Fruit fly (Drosophila melanogaster): ENCODE results near the gene LysP.

The LysP gene

dm6 chr3L:1204674-1205547 lies 13.6 kb downstream of the LysP start, which contains the start of gene CG9119 (continued):
- TF ChIP-seq nerfin-2 (GFP tag; IDR thresholded peaks at IDR 0.05; ENCODE audit: partially characterized antibody) (no peak), lola (GFP tag; optimal IDR thresholded peaks at IDR 0.05) (peak in 1 of 3 experiments; percentile 44), Jarid2 (GFP tag; optimal IDR thresholded peaks at IDR 0.05) (no peak), CG2120 (GFP tag; optimal IDR thresholded peaks at IDR 0.05) (peak; percentile 87), CG14860 (GFP tag; IDR thresholded peaks at IDR 0.05; ENCODE audit: partially characterized antibody) (no peak), chinmo (GFP tag; IDR thresholded peaks at IDR 0.05; ENCODE audit: partially characterized antibody) (0 out of 4 replicates have a peak, but pooled peaks have one; percentile 33), CG30403 (GFP tag; optimal IDR thresholded peaks at IDR 0.05) (peak; percentile 64), CrebB (tag; optimal IDR thresholded peaks at IDR 0.05) (no peak), Dref (GFP tag; IDR thresholded peaks at IDR 0.05) (no peak), wor (GFP tag; IDR thresholded peaks at IDR 0.05) (peak; percentile 44; the same call in 1 of the 2 replicates), hbn (GFP tag; IDR thresholded peaks at IDR 0.05; ENCODE audit: partially characterized antibody) (no peak), phol (tag; optimal IDR thresholded peaks at IDR 0.05) (peak; percentile 60), lmd (GFP tag; IDR thresholded peaks at IDR 0.05) (peak; percentile 70), Hmx (GFP tag; optimal IDR thresholded peaks at IDR 0.05) (peak; percentile 15), p53 (GFP tag; optimal IDR thresholded peaks at IDR 0.05) (peak; percentile 11), ham (GFP tag; IDR thresholded peaks at IDR 0.05) (no peak; the same call in 1 of the 2 replicates), CG5180 (GFP tag; optimal IDR thresholded peaks at IDR 0.05) (peak; percentile 41), ERR (GFP tag; optimal IDR thresholded peaks at IDR 0.05) (peak; percentile 82), CG7786 (GFP tag; optimal IDR thresholded peaks at IDR 0.05) (peak; percentile 76), CG8765 (GFP tag; IDR thresholded peaks at IDR 0.05) (no peak), Atf-2 (GFP tag; optimal IDR thresholded peaks at IDR 0.05) (peak; percentile 54), CG8359 (GFP tag; optimal IDR thresholded peaks at IDR 0.05; ENCODE audit: borderline replicate concordance) (peak; percentile 17), CG2129 (GFP tag; IDR thresholded peaks at IDR 0.05; ENCODE audit: partially characterized antibody) (no peak), CG12391 (tag; optimal IDR thresholded peaks at IDR 0.05) (peak; percentile 64), dpn (GFP tag; optimal IDR thresholded peaks at IDR 0.05) (peak; percentile 61 to 67), CG15269 (tag; optimal IDR thresholded peaks at IDR 0.05) (peak; percentile 75), nmo (GFP tag; optimal IDR thresholded peaks at IDR 0.05) (peak; percentile 66), CG32772 (GFP tag; IDR thresholded peaks at IDR 0.05) (no peak; the same call in 1 of the 2 replicates), chn (GFP tag; optimal IDR thresholded peaks at IDR 0.05) (no peak), CG1647 (GFP tag; optimal IDR thresholded peaks at IDR 0.05) (no peak), croc (GFP tag; conservative IDR thresholded peaks at IDR 0.05) (no peak; the same call in 2 of the 3 replicates), Dp (GFP tag; optimal IDR thresholded peaks at IDR 0.05) (no peak), tna (GFP tag; IDR thresholded peaks at IDR 0.05; ENCODE audit: partially characterized antibody) (no peak), grn (GFP tag; optimal IDR thresholded peaks at IDR 0.05) (peak; percentile 58), eve (GFP tag; optimal IDR thresholded peaks at IDR 0.05) (no peak), CG6689 (GFP tag; IDR thresholded peaks at IDR 0.05) (peak; percentile 53), CG7271 (tag; optimal IDR thresholded peaks at IDR 0.05) (no peak), HLH4C (GFP tag; IDR thresholded peaks at IDR 0.05; ENCODE audit: partially characterized antibody) (no peak), danr (GFP tag; IDR thresholded peaks at IDR 0.05) (0 out of 2 replicates have a peak, but pooled peaks have one; percentile 43), Opbp (GFP tag; IDR thresholded peaks at IDR 0.05; ENCODE audit: partially characterized antibody) (no peak), CG3726 (GFP tag; IDR thresholded peaks at IDR 0.05) (0 out of 3 replicates have a peak, but pooled peaks have one; percentile 41), Fer3 (tag; optimal IDR thresholded peaks at IDR 0.05) (peak; percentile 47), dati (GFP tag; IDR thresholded peaks at IDR 0.05) (no peak), tin (GFP tag; optimal IDR thresholded peaks at IDR 0.05) (peak; percentile 13), dan (GFP tag; IDR thresholded peaks at IDR 0.05) (no peak), CG5953 (GFP tag; IDR thresholded peaks at IDR 0.05) (no peak), sisA (GFP tag; IDR thresholded peaks at IDR 0.05) (no peak; the same call in 1 of the 2 replicates)
